Fruit fly (Drosophila melanogaster): ENCODE results near the gene CG42779.

The CG42779 gene

DNA sequence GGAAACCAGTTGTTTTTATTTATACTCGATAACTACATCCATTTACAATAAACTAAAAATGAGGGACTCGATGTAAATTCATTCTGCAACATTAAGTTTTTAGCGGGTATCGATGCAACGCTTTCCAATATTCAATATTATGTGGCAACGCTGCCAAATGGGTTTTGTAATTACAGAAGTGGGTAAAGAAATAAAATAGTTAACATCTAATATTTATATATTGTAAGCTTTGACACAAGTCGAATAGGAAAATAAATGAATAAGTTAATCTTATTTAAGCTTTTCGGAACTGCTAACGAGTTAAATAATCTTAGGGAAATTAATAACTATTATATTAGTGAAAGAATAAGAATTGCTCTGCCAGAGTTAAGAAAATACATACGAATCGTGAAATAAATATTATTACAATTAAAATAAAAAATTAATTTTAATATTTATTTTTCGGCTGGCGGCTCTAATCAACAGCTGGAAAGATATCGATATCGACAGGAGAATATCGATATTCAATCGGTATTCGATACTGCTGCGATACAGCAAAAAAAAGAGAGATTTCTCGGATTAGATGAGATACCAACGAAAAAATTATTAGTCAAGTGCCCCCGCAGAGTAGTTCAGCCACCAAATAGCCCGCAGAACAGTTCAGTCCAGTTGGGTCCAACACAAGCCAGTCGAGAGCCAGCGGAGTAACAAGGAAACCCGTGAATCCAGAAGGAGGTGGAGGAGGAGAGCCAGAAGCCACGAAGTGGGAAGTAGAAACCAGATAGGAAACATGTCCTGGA is 36.2 kb upstream of the CG42779 start, which contains the start of gene GckIII (continued):
- TF ChIP-seq Poxn (GFP tag; IDR thresholded peaks at IDR 0.05), result no peak
- no peak for TF ChIP-seq Doc2 (GFP tag; IDR thresholded peaks at IDR 0.05)
- TF ChIP-seq CG12104 (GFP tag; optimal IDR thresholded peaks at IDR 0.05), result no peak
- no peak for TF ChIP-seq da (GFP tag; optimal IDR thresholded peaks at IDR 0.05)
- peak; percentile 54 for TF ChIP-seq MBD-R2 (GFP tag; IDR thresholded peaks at IDR 0.05)
- TF ChIP-seq Asciz (GFP tag; optimal IDR thresholded peaks at IDR 0.05), result no peak
- TF ChIP-seq CG10959 (GFP tag; IDR thresholded peaks at IDR 0.05), result no peak
- no peak for TF ChIP-seq Mrtf (GFP tag; IDR thresholded peaks at IDR 0.05)
- TF ChIP-seq Bdp1 (GFP tag; optimal IDR thresholded peaks at IDR 0.05), result no peak
- TF ChIP-seq CG12769 (tag; optimal IDR thresholded peaks at IDR 0.05), result no peak
- no peak for TF ChIP-seq Meics (GFP tag; optimal IDR thresholded peaks at IDR 0.05)
- TF ChIP-seq CG6272 (GFP tag; IDR thresholded peaks at IDR 0.05), result no peak
- no peak for TF ChIP-seq CG6765 (GFP tag; optimal IDR thresholded peaks at IDR 0.05)
- no peak for TF ChIP-seq Ets65A (GFP tag)
- TF ChIP-seq B-H2 (GFP tag; optimal IDR thresholded peaks at IDR 0.05), result no peak
- TF ChIP-seq Mes4 (GFP tag; optimal IDR thresholded peaks at IDR 0.05), result no peak
- TF ChIP-seq Oaz (GFP tag; IDR thresholded peaks at IDR 0.05), result no peak
- no peak for TF ChIP-seq Blimp-1 (GFP tag; optimal IDR thresholded peaks at IDR 0.05)
- no peak for TF ChIP-seq Hmr (GFP tag; optimal IDR thresholded peaks at IDR 0.05)
- peak; percentile 2 for TF ChIP-seq CG10979 (tag; optimal IDR thresholded peaks at IDR 0.05)
- TF ChIP-seq gcm (GFP tag; optimal IDR thresholded peaks at IDR 0.05), result no peak
- TF ChIP-seq YL-1 (GFP tag; optimal IDR thresholded peaks at IDR 0.05), result peak; percentile 5
- no peak for TF ChIP-seq Max (GFP tag; optimal IDR thresholded peaks at IDR 0.05)
- TF ChIP-seq CG11696 (GFP tag; IDR thresholded peaks at IDR 0.05), result no peak
- TF ChIP-seq CG8359 (GFP tag; optimal IDR thresholded peaks at IDR 0.05; ENCODE audit: borderline replicate concordance), result no peak
- no peak for TF ChIP-seq CG3281 (GFP tag; optimal IDR thresholded peaks at IDR 0.05)
- no peak for TF ChIP-seq CG10321 (GFP tag; IDR thresholded peaks at IDR 0.05)
- 0 out of 3 replicates have a peak, but pooled peaks have one; percentile 17 for TF ChIP-seq row (GFP tag; IDR thresholded peaks at IDR 0.05)
- no peak for TF ChIP-seq CG11695 (GFP tag; IDR thresholded peaks at IDR 0.05)
- no peak for TF ChIP-seq H2.0 (GFP tag; IDR thresholded peaks at IDR 0.05)
- TF ChIP-seq CG10431 (GFP tag; optimal IDR thresholded peaks at IDR 0.05), result no peak
- peak; percentile 91 for TF ChIP-seq unc-4 (GFP tag; IDR thresholded peaks at IDR 0.05; ENCODE audit: partially characterized antibody)
- TF ChIP-seq CG4360 (GFP tag; IDR thresholded peaks at IDR 0.05), result no peak
- no peak for TF ChIP-seq sug (tag; optimal IDR thresholded peaks at IDR 0.05)
- no peak for TF ChIP-seq CG12744 (GFP tag; optimal IDR thresholded peaks at IDR 0.05)
- TF ChIP-seq CG12155 (GFP tag; optimal IDR thresholded peaks at IDR 0.05), result no peak
- TF ChIP-seq Nf-YA (GFP tag; IDR thresholded peaks at IDR 0.05), result no peak
- no peak for TF ChIP-seq CG12299 (tag; optimal IDR thresholded peaks at IDR 0.05)
- no peak for TF ChIP-seq Nf-YB (GFP tag; optimal IDR thresholded peaks at IDR 0.05)
- no peak for TF ChIP-seq NFAT (GFP tag; IDR thresholded peaks at IDR 0.05)
- TF ChIP-seq vvl (GFP tag; IDR thresholded peaks at IDR 0.05), result no peak
- no peak for TF ChIP-seq dimm (GFP tag; IDR thresholded peaks at IDR 0.05)
- no peak for TF ChIP-seq Vsx1 (GFP tag; optimal IDR thresholded peaks at IDR 0.05)
- TF ChIP-seq Lim3 (GFP tag; IDR thresholded peaks at IDR 0.05), result no peak
- TF ChIP-seq E2f2 (GFP tag; IDR thresholded peaks at IDR 0.05), result peak; percentile 51; the same call in 1 of the 2 replicates
- TF ChIP-seq ab (GFP tag; optimal IDR thresholded peaks at IDR 0.05), result no peak
- TF ChIP-seq sqz (GFP tag; optimal IDR thresholded peaks at IDR 0.05), result no peak
- no peak for TF ChIP-seq Sox100B (GFP tag; optimal IDR thresholded peaks at IDR 0.05)
- peak; percentile 87 for TF ChIP-seq CG6791 (GFP tag; IDR thresholded peaks at IDR 0.05; ENCODE audit: partially characterized antibody)
- no peak for TF ChIP-seq dm (GFP tag; optimal IDR thresholded peaks at IDR 0.05)
- TF ChIP-seq CG14050 (GFP tag; IDR thresholded peaks at IDR 0.05), result no peak

Data from whole organism, embryonic.